Worm (Caenorhabditis elegans) whole organism, young adult: ENCODE measurements around the gene nspb-10.

Source experiments
- B0035.1 ChIP-seq: sonication (generic microtip); optimal IDR thresholded peaks from 2 replicates; lab custom pipeline; 2016; ENCODE audit warnings: missing genetic modification characterization, mild to moderate bottlenecking, missing compliant biosample characterization, missing genotype, missing genetic modification reagents
- B0336.3 ChIP-seq: fragments of 200-800 bp; sonication (Bioruptor generic); IDR thresholded peaks from 2 replicates; pipeline ENCODE4 v1.3.6; 2022; ENCODE audit warnings: missing genetic modification characterization, missing compliant biosample characterization
- C17E4.6 ChIP-seq: fragments of 200-800 bp; sonication (Bioruptor generic); IDR thresholded peaks from 2 replicates; pipeline ENCODE4 v1.3.6; 2022; ENCODE audit warnings: missing genetic modification reagents, missing genetic modification characterization, missing compliant biosample characterization
- D2030.7 ChIP-seq: fragments of 200-800 bp; sonication (Bioruptor generic); IDR thresholded peaks from 2 replicates; pipeline ENCODE4 v1.3.6; 2022; ENCODE audit warnings: missing genetic modification reagents, missing genetic modification characterization, missing compliant biosample characterization
- F10E7.11 ChIP-seq: sonication (generic microtip); optimal IDR thresholded peaks from 2 replicates; lab custom pipeline; 2017; ENCODE audit warnings: mild to moderate bottlenecking, missing genetic modification characterization, moderate library complexity, missing compliant biosample characterization
- F22D6.2 ChIP-seq: sonication (generic microtip); optimal IDR thresholded peaks from 2 replicates; lab custom pipeline; 2016; ENCODE audit warnings: mild to moderate bottlenecking, missing genetic modification characterization, missing compliant biosample characterization
- F23B12.7 ChIP-seq: sonication (generic microtip); optimal IDR thresholded peaks from 2 replicates; lab custom pipeline; 2017; ENCODE audit warnings: missing genetic modification characterization, mild to moderate bottlenecking, missing compliant biosample characterization, antibody characterized with exemption, moderate library complexity; ENCODE audit not compliant: insufficient read depth
- F37B4.10 ChIP-seq: fragments of 200-800 bp; sonication (Bioruptor generic); IDR thresholded peaks from 2 replicates; pipeline ENCODE4 v1.3.6; 2022; ENCODE audit warnings: missing genetic modification characterization, missing compliant biosample characterization
- F49E8.2 ChIP-seq: sonication (generic microtip); optimal IDR thresholded peaks from 3 replicates; lab custom pipeline; 2017; ENCODE audit warnings: missing genetic modification characterization, mild to moderate bottlenecking, missing compliant biosample characterization, antibody characterized with exemption, moderate library complexity; ENCODE audit not compliant: insufficient read depth
- F57A8.1 ChIP-seq: fragments of 200-800 bp; sonication (Bioruptor generic); optimal IDR thresholded peaks from 2 replicates; lab custom pipeline; 2018; ENCODE audit warnings: mild to moderate bottlenecking, missing genetic modification characterization, moderate library complexity, missing compliant biosample characterization
- K11D2.4 ChIP-seq: fragments of 200-800 bp; sonication (Bioruptor generic); IDR thresholded peaks from 2 replicates; pipeline ENCODE4 v1.3.6; 2022; ENCODE audit warnings: missing genetic modification reagents, missing genetic modification characterization, missing compliant biosample characterization
- T26A5.8 ChIP-seq: sonication (generic microtip); optimal IDR thresholded peaks from 2 replicates; lab custom pipeline; 2016; ENCODE audit warnings: missing genetic modification characterization, missing compliant biosample characterization
- Y53F4B.3 ChIP-seq: fragments of 200-800 bp; sonication (Bioruptor generic); IDR thresholded peaks from 2 replicates; pipeline ENCODE4 v1.3.6; 2022; ENCODE audit warnings: missing genetic modification reagents, missing genetic modification characterization, missing compliant biosample characterization
- Y79H2A.3 ChIP-seq: fragments of 200-800 bp; sonication (Bioruptor generic); conservative IDR thresholded peaks from 2 replicates; pipeline ENCODE4 v1.3.6; 2022; ENCODE audit warnings: missing genetic modification reagents, missing genetic modification characterization, missing compliant biosample characterization
- Y95B8A.8 ChIP-seq: fragments of 200-800 bp; sonication (Bioruptor generic); IDR thresholded peaks from 2 replicates; pipeline ENCODE4 v1.3.6; 2022; ENCODE audit warnings: missing genetic modification reagents, missing genetic modification characterization, missing compliant biosample characterization
- aptf-2 ChIP-seq: fragments of 200-800 bp; sonication (Bioruptor generic); conservative IDR thresholded peaks from 2 replicates; pipeline ENCODE4 v1.3.6; 2022; ENCODE audit warnings: missing genetic modification reagents, missing genetic modification characterization, missing compliant biosample characterization
- attf-3 ChIP-seq: fragments of 200-800 bp; sonication (Bioruptor generic); conservative IDR thresholded peaks from 2 replicates; pipeline ENCODE4 v1.3.6; 2022; ENCODE audit warnings: missing genetic modification reagents, missing genetic modification characterization, missing compliant biosample characterization
- attf-5 ChIP-seq: fragments of 200-800 bp; sonication (Bioruptor generic); optimal IDR thresholded peaks from 2 replicates; lab custom pipeline; 2018; ENCODE audit warnings: mild to moderate bottlenecking, missing genetic modification characterization, missing compliant biosample characterization
- bed-1 ChIP-seq: fragments of 200-800 bp; sonication (Bioruptor generic); IDR thresholded peaks from 2 replicates; pipeline ENCODE4 v1.3.6; 2022; ENCODE audit warnings: missing genetic modification reagents, missing genetic modification characterization, missing compliant biosample characterization
- ccch-3 ChIP-seq: fragments of 200-800 bp; sonication (Bioruptor generic); optimal IDR thresholded peaks from 2 replicates; lab custom pipeline; 2018; ENCODE audit warnings: mild to moderate bottlenecking, missing genetic modification characterization, missing compliant biosample characterization
- cebp-1 ChIP-seq, 2 experiments: fragments of 200-800 bp in 1 of 2; sonication (Bioruptor generic) in 1 of 2; sonication (generic microtip) in 1 of 2; IDR thresholded peaks in 1 of 2; optimal IDR thresholded peaks in 1 of 2; 2 replicates each; pipeline versions ENCODE4 v1.3.6 to Lab custom; 2017 to 2022; ENCODE audit warnings: missing compliant biosample characterization in 2 of 2, missing genetic modification characterization in 2 of 2, mild to moderate bottlenecking in 1 of 2, missing genetic modification reagents in 1 of 2, moderate library complexity in 1 of 2
- ceh-100 ChIP-seq: fragments of 200-800 bp; sonication (Bioruptor generic); IDR thresholded peaks from 2 replicates; pipeline ENCODE4 v1.3.6; 2022; ENCODE audit warnings: missing genetic modification reagents, missing genetic modification characterization, missing compliant biosample characterization
- ceh-27 ChIP-seq: fragments of 200-800 bp; sonication (Bioruptor generic); optimal IDR thresholded peaks from 2 replicates; lab custom pipeline; 2018; ENCODE audit warnings: mild to moderate bottlenecking, missing genetic modification characterization, moderate library complexity, missing compliant biosample characterization
- ceh-40 ChIP-seq: fragments of 200-800 bp; sonication (Bioruptor generic); IDR thresholded peaks from 2 replicates; pipeline ENCODE4 v1.3.6; 2022; ENCODE audit warnings: missing genetic modification characterization, missing compliant biosample characterization
- ceh-58 ChIP-seq: fragments of 200-800 bp; sonication (Bioruptor generic); IDR thresholded peaks from 2 replicates; pipeline ENCODE4 v1.3.6; 2022; ENCODE audit warnings: missing genetic modification characterization, missing compliant biosample characterization
- ceh-79 ChIP-seq: sonication (generic microtip); optimal IDR thresholded peaks from 2 replicates; lab custom pipeline; 2017; ENCODE audit warnings: mild to moderate bottlenecking, missing genetic modification characterization, missing compliant biosample characterization
- dpff-1 ChIP-seq: sonication (generic microtip); optimal IDR thresholded peaks from 2 replicates; lab custom pipeline; 2017; ENCODE audit warnings: mild to moderate bottlenecking, missing genetic modification characterization, missing compliant biosample characterization
- ets-4 ChIP-seq: fragments of 200-800 bp; sonication (Bioruptor generic); optimal IDR thresholded peaks from 2 replicates; lab custom pipeline; 2018; ENCODE audit warnings: mild to moderate bottlenecking, missing genetic modification characterization, missing compliant biosample characterization
- hmg-1.2 ChIP-seq: fragments of 200-800 bp; sonication (Bioruptor generic); IDR thresholded peaks from 2 replicates; pipeline ENCODE4 v1.3.6; 2022; ENCODE audit warnings: missing genetic modification reagents, missing genetic modification characterization, missing compliant biosample characterization
- hmg-20 ChIP-seq: fragments of 200-800 bp; sonication (Bioruptor generic); IDR thresholded peaks from 2 replicates; pipeline ENCODE4 v1.3.6; 2022; ENCODE audit warnings: missing genetic modification reagents, missing genetic modification characterization, missing compliant biosample characterization
- lag-1 ChIP-seq: fragments of 200-800 bp; sonication (Bioruptor generic); IDR thresholded peaks from 2 replicates; pipeline ENCODE4 v1.3.6; 2022; ENCODE audit warnings: missing genetic modification reagents, missing genetic modification characterization, missing compliant biosample characterization
- lin-26 ChIP-seq: fragments of 200-800 bp; sonication (Bioruptor generic); IDR thresholded peaks from 2 replicates; pipeline ENCODE4 v1.3.6; 2022; ENCODE audit warnings: missing genetic modification reagents, missing genetic modification characterization, missing compliant biosample characterization
- lin-54 ChIP-seq: fragments of 200-800 bp; sonication (Bioruptor generic); optimal IDR thresholded peaks from 2 replicates; lab custom pipeline; 2018; ENCODE audit warnings: mild to moderate bottlenecking, missing genetic modification characterization, missing compliant biosample characterization
- lir-1 ChIP-seq: fragments of 200-800 bp; sonication (Bioruptor generic); conservative IDR thresholded peaks from 2 replicates; pipeline ENCODE4 v1.3.6; 2022; ENCODE audit warnings: missing genetic modification reagents, missing genetic modification characterization, missing compliant biosample characterization
- madf-3 ChIP-seq: fragments of 200-800 bp; sonication (Bioruptor generic); IDR thresholded peaks from 2 replicates; pipeline ENCODE4 v1.3.6; 2022; ENCODE audit warnings: missing genetic modification reagents, missing genetic modification characterization, missing compliant biosample characterization
- madf-8 ChIP-seq: fragments of 200-800 bp; sonication (Bioruptor generic); conservative IDR thresholded peaks from 2 replicates; pipeline ENCODE4 v1.3.6; 2022; ENCODE audit warnings: missing genetic modification reagents, missing genetic modification characterization, missing compliant biosample characterization
- mel-28 ChIP-seq: sonication (generic microtip); optimal IDR thresholded peaks from 2 replicates; lab custom pipeline; 2016; ENCODE audit warnings: borderline replicate concordance, mild to moderate bottlenecking, missing genetic modification characterization, missing compliant biosample characterization
- mxl-1 ChIP-seq: sonication (generic microtip); optimal IDR thresholded peaks from 2 replicates; lab custom pipeline; 2016; ENCODE audit warnings: missing genetic modification characterization, missing compliant biosample characterization
- nfyb-1 ChIP-seq: fragments of 200-800 bp; sonication (Bioruptor generic); IDR thresholded peaks from 2 replicates; pipeline ENCODE4 v1.3.6; 2022; ENCODE audit warnings: missing genetic modification reagents, missing genetic modification characterization, missing compliant biosample characterization
- nhr-27 ChIP-seq: fragments of 200-800 bp; sonication (Bioruptor generic); optimal IDR thresholded peaks from 2 replicates; lab custom pipeline; 2018; ENCODE audit warnings: mild to moderate bottlenecking, missing genetic modification characterization, moderate library complexity, missing compliant biosample characterization
- sdz-38 ChIP-seq: sonication (generic microtip); optimal IDR thresholded peaks from 2 replicates; lab custom pipeline; 2016; ENCODE audit warnings: missing genotype, missing genetic modification characterization, missing compliant biosample characterization
- sea-2 ChIP-seq: fragments of 200-800 bp; sonication (Bioruptor generic); IDR thresholded peaks from 2 replicates; pipeline ENCODE4 v1.3.6; 2022; ENCODE audit warnings: missing genetic modification characterization, missing compliant biosample characterization
- snpc-1.1 ChIP-seq: sonication (generic microtip); optimal IDR thresholded peaks from 2 replicates; lab custom pipeline; 2017; ENCODE audit warnings: missing genetic modification characterization, mild to moderate bottlenecking, missing compliant biosample characterization, antibody characterized with exemption, moderate library complexity, missing genotype, missing genetic modification reagents; ENCODE audit not compliant: insufficient read depth
- snpc-4 ChIP-seq, 5 experiments: fragments of 150-350 bp in 1 of 5; sonication (generic microtip) in 4 of 5; optimal IDR thresholded peaks; 2 replicates each; lab custom pipeline; 2014 to 2018; ENCODE audit warnings: missing genetic modification characterization in 5 of 5, missing biosample characterization in 3 of 5, antibody characterized with exemption in 2 of 5, mild to moderate bottlenecking in 2 of 5, missing compliant biosample characterization in 2 of 5, missing genotype in 2 of 5, moderate library complexity in 2 of 5, missing genetic modification reagents in 1 of 5
- somi-1 ChIP-seq: fragments of 200-800 bp; sonication (Bioruptor generic); optimal IDR thresholded peaks from 2 replicates; lab custom pipeline; 2018; ENCODE audit warnings: mild to moderate bottlenecking, missing genetic modification characterization, missing compliant biosample characterization
- sptf-2 ChIP-seq: fragments of 200-800 bp; sonication (Bioruptor generic); optimal IDR thresholded peaks from 2 replicates; lab custom pipeline; 2018; ENCODE audit warnings: mild to moderate bottlenecking, missing genetic modification characterization, missing compliant biosample characterization
- ztf-22 ChIP-seq: fragments of 200-800 bp; sonication (Bioruptor generic); optimal IDR thresholded peaks from 2 replicates; lab custom pipeline; 2018; ENCODE audit warnings: mild to moderate bottlenecking, missing genetic modification characterization, moderate library complexity, missing compliant biosample characterization

nspb-10 gene

DNA sequence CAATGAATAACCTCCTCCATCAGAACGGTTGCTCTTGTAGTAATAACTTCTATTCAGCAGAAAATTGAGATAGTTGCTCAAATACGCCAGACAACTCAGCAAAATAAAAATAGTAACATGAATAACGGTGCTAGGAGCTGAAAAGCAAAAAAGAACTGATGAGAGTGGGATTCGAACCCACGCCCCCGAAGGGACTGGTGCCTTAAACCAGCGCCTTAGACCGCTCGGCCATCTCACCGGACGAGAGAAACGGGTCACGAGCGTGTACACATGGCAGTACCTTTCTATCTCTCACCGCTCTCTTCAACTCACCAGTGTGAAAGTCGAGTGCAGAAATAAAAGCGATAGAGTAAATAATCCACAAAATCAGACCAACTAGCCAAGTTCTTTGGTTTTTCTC is 47.1 kb upstream of the nspb-10 start (continued):
- no peak for TF ChIP-seq B0336.3
- TF ChIP-seq madf-8 (GFP tag; lab: Robert Waterston, UW), result no peak
- no peak for TF ChIP-seq sptf-2
- TF ChIP-seq sea-2, result no peak
- TF ChIP-seq lin-26 (GFP tag; lab: Robert Waterston, UW), result peak; percentile 74
- TF ChIP-seq K11D2.4, result 0 out of 2 replicates have a peak, but pooled peaks have one; percentile 22
- no peak for TF ChIP-seq lir-1 (GFP tag; lab: Robert Waterston, UW)
- TF ChIP-seq mxl-1, result no peak
- TF ChIP-seq nfyb-1, result peak; percentile 76
- no peak for TF ChIP-seq aptf-2 (GFP tag; lab: Robert Waterston, UW)
- TF ChIP-seq Y53F4B.3 (GFP tag; lab: Robert Waterston, UW), result no peak
- no peak for TF ChIP-seq bed-1 (GFP tag; lab: Robert Waterston, UW)
- TF ChIP-seq ztf-22 (GFP tag; lab: Kevin White, UChicago), result no peak
- TF ChIP-seq F23B12.7, result no peak
- TF ChIP-seq Y95B8A.8 (GFP tag; lab: Robert Waterston, UW), result no peak
- no peak for TF ChIP-seq ets-4 (GFP tag; lab: Kevin White, UChicago)
- TF ChIP-seq C17E4.6 (GFP tag; lab: Robert Waterston, UW), result no peak
- TF ChIP-seq Y79H2A.3 (GFP tag; lab: Robert Waterston, UW), result no peak
- no peak for TF ChIP-seq mel-28 (tag; lab: Kevin White, UChicago)
- no peak for TF ChIP-seq sdz-38 (tag; lab: Kevin White, UChicago)
- TF ChIP-seq F37B4.10 (GFP tag; lab: Robert Waterston, UW), result no peak
- no peak for TF ChIP-seq ceh-40 (GFP tag; lab: Robert Waterston, UW)
- TF ChIP-seq snpc-1.1 (tag; lab: Kevin White, UChicago), result no peak
- no peak for TF ChIP-seq lag-1
- 0 out of 2 replicates have a peak, but pooled peaks have one; percentile 36 for TF ChIP-seq attf-3 (GFP tag; lab: Robert Waterston, UW)
- no peak for TF ChIP-seq F10E7.11 (tag; lab: Kevin White, UChicago)
- TF ChIP-seq F57A8.1 (GFP tag; lab: Kevin White, UChicago), result no peak
- TF ChIP-seq ceh-100, result no peak
- TF ChIP-seq snpc-4 (GFP tag; optimal IDR thresholded peaks at IDR 0.05; lab: Kevin White, UChicago), result no peak
- peak in 3 of 4 experiments; percentile 41 to 78 (median 54) for TF ChIP-seq snpc-4 (tag; optimal IDR thresholded peaks at IDR 0.05; lab: Kevin White, UChicago)
- TF ChIP-seq dpff-1 (tag; lab: Kevin White, UChicago), result no peak
- no peak for TF ChIP-seq cebp-1 (GFP tag; IDR thresholded peaks at IDR 0.05; lab: Robert Waterston, UW)
- TF ChIP-seq cebp-1 (tag; optimal IDR thresholded peaks at IDR 0.05; lab: Kevin White, UChicago), result no peak
- peak; percentile 35 for TF ChIP-seq attf-5
- TF ChIP-seq T26A5.8, result no peak
- no peak for TF ChIP-seq B0035.1 (tag; lab: Kevin White, UChicago)
- peak; percentile 63; the same call in 1 of the 2 replicates for TF ChIP-seq hmg-20 (GFP tag; lab: Robert Waterston, UW)
- TF ChIP-seq ceh-58 (GFP tag; lab: Robert Waterston, UW), result no peak
- no peak for TF ChIP-seq madf-3 (GFP tag; lab: Robert Waterston, UW)
- peak; percentile 72 for TF ChIP-seq hmg-1.2 (GFP tag; lab: Robert Waterston, UW)
- no peak for TF ChIP-seq somi-1 (GFP tag; lab: Kevin White, UChicago)
- TF ChIP-seq F49E8.2, result no peak
- no peak for TF ChIP-seq lin-54 (GFP tag; lab: Kevin White, UChicago)
- no peak for TF ChIP-seq nhr-27
- TF ChIP-seq F22D6.2, result no peak
- TF ChIP-seq ceh-79, result no peak
- TF ChIP-seq ceh-27 (GFP tag; lab: Kevin White, UChicago), result peak; percentile 20
- TF ChIP-seq ccch-3, result no peak
- peak; percentile 16; the same call in 1 of the 2 replicates for TF ChIP-seq D2030.7 (GFP tag; lab: Robert Waterston, UW)
